Worm (Caenorhabditis elegans) whole organism, L2 larva: ENCODE measurements around the gene col-14.

Experiments used
- ZK546.5 ChIP-seq: sonication (generic microtip); optimal IDR thresholded peaks from 2 replicates; lab custom pipeline; 2017; ENCODE audit warnings: missing biosample characterization, missing genetic modification characterization
- aly-2 ChIP-seq: fragments of 150-350 bp; optimal IDR thresholded peaks from 2 replicates; lab custom pipeline; 2014; ENCODE audit warnings: missing biosample characterization, missing genetic modification characterization
- ama-1 ChIP-seq: fragments of 150-350 bp; optimal IDR thresholded peaks from 2 replicates; lab custom pipeline; 2018; ENCODE audit warnings: inconsistent platforms
- ceh-82 ChIP-seq: fragments of 150-350 bp; optimal IDR thresholded peaks from 2 replicates; lab custom pipeline; 2014; ENCODE audit warnings: missing biosample characterization, missing genetic modification characterization
- dmd-4 ChIP-seq: sonication (generic microtip); optimal IDR thresholded peaks from 2 replicates; lab custom pipeline; 2017; ENCODE audit warnings: missing biosample characterization, missing genetic modification characterization
- egl-27 ChIP-seq: sonication (generic microtip); optimal IDR thresholded peaks from 3 replicates; lab custom pipeline; 2017; ENCODE audit warnings: missing biosample characterization, missing genetic modification reagents, missing genetic modification characterization
- nhr-11 ChIP-seq: fragments of 150-350 bp; optimal IDR thresholded peaks from 2 replicates; lab custom pipeline; 2014; ENCODE audit warnings: missing biosample characterization, missing genetic modification characterization
- nhr-25 ChIP-seq: fragments of 150-350 bp; sonication (generic microtip); optimal IDR thresholded peaks from 3 replicates; lab custom pipeline; 2014; ENCODE audit warnings: missing biosample characterization, missing genetic modification characterization

DNA sequence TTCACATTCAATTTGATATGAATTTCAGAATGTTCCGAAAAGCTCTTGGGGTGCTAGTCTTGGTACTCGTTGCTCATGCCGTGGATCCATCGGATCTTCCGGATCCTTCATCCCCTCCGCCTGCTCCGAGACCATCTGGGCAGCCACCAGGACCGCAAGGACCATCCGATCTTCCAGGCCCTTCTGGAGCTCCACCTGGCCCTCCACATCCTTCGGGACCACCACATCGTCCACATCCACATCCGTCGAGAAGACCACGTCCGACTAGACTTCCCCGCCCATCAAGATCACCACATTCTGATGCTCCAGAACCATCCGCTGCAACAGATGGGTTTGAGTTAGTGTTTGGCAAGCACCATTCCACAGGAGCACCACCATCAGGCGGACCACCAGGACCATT lies 18.6 kb upstream of the col-14 start, which contains the start of gene clx-1:
- TF ChIP-seq ceh-82 (tag; lab: Kevin White, UChicago) (no peak), nhr-25 (tag; lab: Kevin White, UChicago) (no peak), ZK546.5 (tag; lab: Kevin White, UChicago) (no peak), egl-27 (tag; lab: Kevin White, UChicago) (no peak), nhr-11 (tag; lab: Kevin White, UChicago) (no peak), dmd-4 (no peak), ama-1 (lab: Kevin White, UChicago) (no peak), aly-2 (no peak)
